Worm (Caenorhabditis elegans): ENCODE measurements around the gene Y82E9BL.12.

Y82E9BL.12 gene

DNA sequence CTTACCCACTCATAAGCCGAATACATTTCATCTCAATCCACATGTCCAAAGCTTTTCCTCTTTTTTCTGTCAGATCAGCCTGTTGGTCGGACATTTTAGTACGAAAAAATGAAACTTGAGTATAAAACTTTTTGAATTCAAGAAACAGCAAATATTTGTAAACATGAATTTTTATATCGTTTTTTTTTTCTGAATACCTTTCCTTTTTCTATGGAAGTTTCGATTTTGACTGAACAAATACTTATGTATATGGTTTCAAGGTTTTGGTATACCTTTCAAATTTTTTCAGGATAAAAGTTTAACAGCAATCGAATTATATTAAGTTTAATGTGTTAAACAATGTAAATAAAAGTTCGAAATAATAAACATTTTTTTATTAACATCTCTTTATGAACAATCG lies 31.3 kb downstream of the Y82E9BL.12 start, which contains the start of gene fbxa-5:
Gene fbxa-5 (minus strand): TSS at position 101 of the 400 bp plus-strand sequence.
- no peak for TF ChIP-seq sem-2 (GFP tag; optimal IDR thresholded peaks at IDR 0.05)
- no peak for TF ChIP-seq hlh-1 (tag; optimal IDR thresholded peaks at IDR 0.05)
- TF ChIP-seq elt-3 (tag; optimal IDR thresholded peaks at IDR 0.05): no peak
- no peak for TF ChIP-seq blmp-1 (tag; optimal IDR thresholded peaks at IDR 0.05)
- no peak for TF ChIP-seq ztf-11 (tag; optimal IDR thresholded peaks at IDR 0.05)
- TF ChIP-seq snpc-4 (tag; optimal IDR thresholded peaks at IDR 0.05): no peak
- TF ChIP-seq mls-2 (tag; optimal IDR thresholded peaks at IDR 0.05): no peak
- TF ChIP-seq unc-120 (tag; optimal IDR thresholded peaks at IDR 0.05; ENCODE audit: poor library complexity, severe bottlenecking): no peak

- TF ChIP-seq mab-5 (tag; optimal IDR thresholded peaks at IDR 0.05): no peak
- no peak for TF ChIP-seq lin-13 (tag; optimal IDR thresholded peaks at IDR 0.05)
- no peak for TF ChIP-seq nhr-2 (tag; optimal IDR thresholded peaks at IDR 0.05)
- no peak for TF ChIP-seq unc-62 (GFP tag; optimal IDR thresholded peaks at IDR 0.05)
- no peak for TF ChIP-seq ceh-83 (GFP tag; optimal IDR thresholded peaks at IDR 0.05)
Observed at ce11 chrIII:1342488-1342887, 33.5 kb downstream of the Y82E9BL.12 start, which contains the start of gene fbxa-26. TSS of gene fbxa-26 (minus strand) at chrIII:1342522.

- TF ChIP-seq nhr-28 (tag; optimal IDR thresholded peaks at IDR 0.05): no peak
- TF ChIP-seq mls-2 (tag; optimal IDR thresholded peaks at IDR 0.05): no peak
- TF ChIP-seq ceh-83 (GFP tag; optimal IDR thresholded peaks at IDR 0.05): no peak
- TF ChIP-seq snpc-4 (tag; optimal IDR thresholded peaks at IDR 0.05): no peak
- TF ChIP-seq nhr-2 (tag; optimal IDR thresholded peaks at IDR 0.05): no peak
- TF ChIP-seq zip-8 (tag; optimal IDR thresholded peaks at IDR 0.05): no peak
- no peak for TF ChIP-seq mep-1 (tag; optimal IDR thresholded peaks at IDR 0.05)
- no peak for TF ChIP-seq nhr-12 (tag; optimal IDR thresholded peaks at IDR 0.05)
- TF ChIP-seq nhr-76 (tag; optimal IDR thresholded peaks at IDR 0.05): no peak
- TF ChIP-seq ham-2 (GFP tag; optimal IDR thresholded peaks at IDR 0.05): no peak
Observed at ce11 chrIII:1342919-1343419, 34.0 kb downstream of the Y82E9BL.12 start, which contains the start of gene fbxa-27. TSS of gene fbxa-27 (plus strand) at chrIII:1342969.

DNA sequence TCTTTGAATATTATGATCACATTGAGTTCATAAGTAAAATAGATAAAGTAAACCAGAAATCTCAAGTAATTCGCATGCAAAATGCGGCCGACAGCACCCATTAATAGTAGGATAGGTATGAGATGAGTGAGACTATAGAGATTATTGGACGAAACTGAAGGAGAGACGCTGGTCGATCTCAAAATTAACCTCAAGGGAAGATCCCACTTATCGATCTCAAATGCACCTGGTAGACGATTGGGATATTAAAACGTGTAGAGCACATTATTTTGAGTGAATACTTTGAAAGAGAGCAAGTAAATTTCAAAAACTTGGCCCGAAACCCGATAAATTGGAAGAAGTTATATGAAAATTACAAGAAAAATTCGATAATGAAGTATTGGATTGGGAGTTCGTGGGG lies 36.7 kb downstream of the Y82E9BL.12 start, which contains the start of gene Y82E9BL.6:
Gene Y82E9BL.6 (minus strand): TSS at position 101 of the 400 bp plus-strand sequence.
- TF ChIP-seq flh-1 (GFP tag; optimal IDR thresholded peaks at IDR 0.05): no peak
- no peak for TF ChIP-seq elt-1 (tag; optimal IDR thresholded peaks at IDR 0.05; ENCODE audit: borderline replicate concordance, insufficient read depth)
- no peak for TF ChIP-seq unc-120 (tag; optimal IDR thresholded peaks at IDR 0.05; ENCODE audit: poor library complexity, severe bottlenecking)
- no peak for TF ChIP-seq lin-32 (GFP tag; optimal IDR thresholded peaks at IDR 0.05)
- TF ChIP-seq unc-39 (tag; optimal IDR thresholded peaks at IDR 0.05): no peak
- TF ChIP-seq tbx-8 (GFP tag; optimal IDR thresholded peaks at IDR 0.05): no peak
- TF ChIP-seq unc-62 (GFP tag; optimal IDR thresholded peaks at IDR 0.05): no peak

ce11 chrIII:1347003-1347402 lies 38.0 kb downstream of the Y82E9BL.12 start:
- TF ChIP-seq ceh-83 (GFP tag; optimal IDR thresholded peaks at IDR 0.05) (no peak), unc-120 (tag; optimal IDR thresholded peaks at IDR 0.05; ENCODE audit: poor library complexity, severe bottlenecking) (no peak), mls-2 (tag; optimal IDR thresholded peaks at IDR 0.05) (no peak), sem-2 (GFP tag; optimal IDR thresholded peaks at IDR 0.05) (no peak), lsy-2 (tag; optimal IDR thresholded peaks at IDR 0.05) (no peak), tbx-8 (GFP tag; optimal IDR thresholded peaks at IDR 0.05) (no peak), elt-3 (tag; optimal IDR thresholded peaks at IDR 0.05) (no peak)

- TF ChIP-seq cnd-1 (tag; optimal IDR thresholded peaks at IDR 0.05) (no peak), tbx-8 (GFP tag; optimal IDR thresholded peaks at IDR 0.05) (no peak), nhr-12 (tag; optimal IDR thresholded peaks at IDR 0.05) (no peak), elt-3 (tag; optimal IDR thresholded peaks at IDR 0.05) (no peak), lin-13 (tag; optimal IDR thresholded peaks at IDR 0.05) (no peak), bed-3 (GFP tag; optimal IDR thresholded peaks at IDR 0.05) (no peak), lsy-2 (tag; optimal IDR thresholded peaks at IDR 0.05) (no peak), blmp-1 (tag; optimal IDR thresholded peaks at IDR 0.05) (no peak), lin-32 (GFP tag; optimal IDR thresholded peaks at IDR 0.05) (no peak), snpc-4 (tag; optimal IDR thresholded peaks at IDR 0.05) (no peak), sptf-1 (tag; optimal IDR thresholded peaks at IDR 0.05) (no peak), nhr-2 (tag; optimal IDR thresholded peaks at IDR 0.05) (no peak)
Observed at ce11 chrIII:1347539-1347938, 38.6 kb downstream of the Y82E9BL.12 start, which contains the start of gene Y82E9BL.5. TSS of gene Y82E9BL.5 (minus strand) at chrIII:1347639.

Data from whole organism, mixed stage, embryonic.